Fruit fly (Drosophila melanogaster) whole organism: ENCODE measurements around the gene Fign.

Experiments
- CG8478 ChIP-seq: fragments of >200 bp; optimal IDR thresholded peaks from 2 replicates; lab custom pipeline; 2018; ENCODE audit warnings: inconsistent platforms
- Dll ChIP-seq: fragments of >200 bp; optimal IDR thresholded peaks from 2 replicates; lab custom pipeline; 2017
- EcR ChIP-seq, 2 experiments: fragments of >200 bp; optimal IDR thresholded peaks; 2 replicates each; lab custom pipeline; 2017; ENCODE audit warnings: missing biosample characterization in 2 of 2, missing genetic modification characterization in 2 of 2, missing genetic modification reagents in 2 of 2
- pan ChIP-seq: fragments of >200 bp; optimal IDR thresholded peaks from 2 replicates; lab custom pipeline; 2017
- psq ChIP-seq: fragments of >200 bp; optimal IDR thresholded peaks from 2 replicates; lab custom pipeline; 2017
- usp ChIP-seq: fragments of >200 bp; optimal IDR thresholded peaks from 2 replicates; lab custom pipeline; 2017; ENCODE audit warnings: missing biosample characterization, missing genetic modification characterization, mixed read lengths

The Fign gene

dm6 chr2L:3299803-3300202 lies 19.9 kb downstream of the Fign start:
- TF ChIP-seq usp (GFP tag; lab: Kevin White, UChicago) (no peak), Dll (lab: Kevin White, UChicago) (no peak), EcR (GFP tag; optimal IDR thresholded peaks at IDR 0.05; lab: Kevin White, UChicago) (no peak), pan (no peak), psq (lab: Kevin White, UChicago) (no peak), CG8478 (no peak)

DNA sequence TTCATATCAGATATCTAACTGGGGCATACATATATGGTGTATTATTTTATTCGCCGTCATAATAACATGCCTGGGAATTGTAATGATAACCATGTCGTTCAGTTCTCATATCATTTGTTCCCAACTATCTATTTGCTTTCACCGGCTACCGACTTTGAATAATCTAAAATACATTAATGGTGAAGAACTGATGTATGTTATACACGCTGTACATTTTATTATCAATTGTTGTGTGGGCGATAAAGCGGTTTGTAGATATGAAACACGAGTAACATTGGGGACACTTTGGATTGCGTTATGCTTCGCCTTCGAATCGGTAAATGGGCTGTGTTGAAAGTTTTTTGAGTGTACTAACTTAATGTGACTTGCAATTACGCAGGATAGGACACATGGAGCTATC lies 20.5 kb downstream of the Fign start:
- TF ChIP-seq usp (GFP tag; lab: Kevin White, UChicago) (no peak), CG8478 (no peak), psq (lab: Kevin White, UChicago) (no peak), EcR (GFP tag; optimal IDR thresholded peaks at IDR 0.05; lab: Kevin White, UChicago) (no peak), pan (no peak), Dll (lab: Kevin White, UChicago) (no peak)

dm6 chr2L:3298065-3298469 lies 21.6 kb downstream of the Fign start:
- TF ChIP-seq psq (lab: Kevin White, UChicago) (no peak), CG8478 (no peak), Dll (lab: Kevin White, UChicago) (no peak), usp (GFP tag; lab: Kevin White, UChicago) (no peak)

dm6 chr2L:3294572-3294971 lies 25.1 kb downstream of the Fign start, which contains the start of gene CG9664:
CG9664 (minus strand) TSS chr2L:3294706.
- no peak for TF ChIP-seq psq (lab: Kevin White, UChicago)
- no peak for TF ChIP-seq CG8478
- TF ChIP-seq Dll (lab: Kevin White, UChicago), result no peak
- no peak for TF ChIP-seq usp (GFP tag; lab: Kevin White, UChicago)
- no peak for TF ChIP-seq pan
- TF ChIP-seq EcR (GFP tag; optimal IDR thresholded peaks at IDR 0.05; lab: Kevin White, UChicago), result no peak

DNA sequence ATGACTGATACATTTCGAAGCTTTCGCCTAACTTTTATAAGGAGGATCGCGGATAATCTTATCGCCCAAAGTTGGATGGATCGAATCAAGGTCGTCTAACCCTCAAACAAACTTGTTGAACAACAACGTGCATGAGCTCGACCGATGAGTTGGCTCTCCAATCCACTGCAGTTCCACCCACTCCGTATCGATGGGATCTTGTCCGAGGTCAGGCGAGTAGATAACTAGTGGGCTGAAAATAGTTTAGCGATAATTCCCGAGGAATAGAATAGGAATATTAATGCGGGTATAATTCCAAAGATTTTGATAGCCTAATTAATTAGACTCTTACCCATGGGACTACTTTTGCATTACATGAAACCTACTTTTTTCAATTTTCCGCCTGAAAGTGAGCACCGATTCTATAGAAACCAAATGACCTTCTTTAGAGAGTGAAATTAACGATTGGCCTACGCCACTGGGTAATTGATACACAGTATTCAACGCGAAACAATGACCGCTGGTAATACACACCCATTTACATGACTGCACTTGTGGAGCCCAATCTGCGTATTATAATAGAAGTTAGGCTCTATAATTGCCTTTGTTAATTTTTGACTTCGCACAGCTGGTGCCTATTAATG lies 25.8 kb downstream of the Fign start:
- TF ChIP-seq EcR (GFP tag; optimal IDR thresholded peaks at IDR 0.05; lab: Kevin White, UChicago) (no peak), CG8478 (no peak), pan (no peak), usp (GFP tag; lab: Kevin White, UChicago) (no peak), psq (lab: Kevin White, UChicago) (no peak), Dll (lab: Kevin White, UChicago) (no peak)

- TF ChIP-seq CG8478 (no peak), pan (no peak), EcR (GFP tag; optimal IDR thresholded peaks at IDR 0.05; lab: Kevin White, UChicago) (no peak), psq (lab: Kevin White, UChicago) (no peak), usp (GFP tag; lab: Kevin White, UChicago) (no peak), Dll (lab: Kevin White, UChicago) (no peak)
These were observed 39.1 kb downstream of the Fign start, which contains the start of gene OtopLb for dm6 chr2L:3280484-3280993. OtopLb (minus strand) TSS chr2L:3280534.

DNA sequence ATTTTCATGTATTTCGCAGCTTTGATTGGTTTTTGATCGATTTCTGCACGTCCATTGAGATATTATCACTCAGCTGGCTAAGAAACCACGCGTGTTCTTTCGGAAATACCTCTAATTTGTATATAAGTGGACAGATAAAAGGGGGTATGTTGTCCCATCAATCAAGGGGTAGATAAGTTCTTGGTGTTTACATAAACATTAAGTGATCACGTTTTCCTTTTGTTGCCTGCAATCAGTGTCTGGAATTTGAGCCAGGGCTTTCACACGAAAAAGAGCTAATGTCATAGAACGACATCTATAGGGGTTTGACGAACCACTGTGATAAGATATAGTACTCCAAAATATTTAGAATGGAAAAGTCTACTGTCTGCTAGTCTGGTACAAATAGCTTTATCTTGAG lies 40.9 kb downstream of the Fign start:
- TF ChIP-seq CG8478 (no peak), psq (lab: Kevin White, UChicago) (no peak), usp (GFP tag; lab: Kevin White, UChicago) (no peak), pan (no peak)

dm6 chr2L:3269137-3269536 lies 50.5 kb downstream of the Fign start, which contains the start of gene CG3347:
CG3347 (plus strand) TSS chr2L:3269437.
- TF ChIP-seq usp (GFP tag; lab: Kevin White, UChicago) (no peak), EcR (GFP tag; optimal IDR thresholded peaks at IDR 0.05; lab: Kevin White, UChicago) (no peak), pan (no peak), psq (lab: Kevin White, UChicago) (no peak), Dll (lab: Kevin White, UChicago) (no peak), CG8478 (no peak)
